Fruit fly (Drosophila melanogaster) whole organism, adult: ENCODE results near the gene Srg3.
A peak's percentile ranks its signal among the peaks of the same experiment; 100 is the strongest.

Experiments
- CG11617 ChIP-seq: fragments of 200-800 bp; sonication (Bioruptor generic); optimal IDR thresholded peaks from 2 replicates; lab custom pipeline; 2017; ENCODE audit warnings: mild to moderate bottlenecking, missing biosample characterization, missing genetic modification reagents, missing genetic modification characterization
- CG12768 ChIP-seq: fragments of 200-800 bp; sonication (Bioruptor generic); optimal IDR thresholded peaks from 2 replicates; lab custom pipeline; 2017; ENCODE audit warnings: missing biosample characterization, missing genetic modification characterization, mild to moderate bottlenecking, moderate library complexity, missing genetic modification reagents
- CG14711 ChIP-seq: fragments of 200-800 bp; sonication (Bioruptor generic); optimal IDR thresholded peaks from 2 replicates; lab custom pipeline; 2018; ENCODE audit warnings: missing biosample characterization, mild to moderate bottlenecking, missing genetic modification characterization, moderate library complexity
- CG1620 ChIP-seq: fragments of 200-800 bp; sonication (Bioruptor generic); optimal IDR thresholded peaks from 2 replicates; lab custom pipeline; 2016; ENCODE audit warnings: missing biosample characterization, missing genetic modification characterization
- CG33017 ChIP-seq: fragments of 200-800 bp; sonication (Bioruptor generic); optimal IDR thresholded peaks from 2 replicates; lab custom pipeline; 2018; ENCODE audit warnings: missing biosample characterization, mild to moderate bottlenecking, missing genetic modification characterization, moderate library complexity
- CG5204 ChIP-seq: fragments of 200-800 bp; sonication (Bioruptor generic); optimal IDR thresholded peaks from 2 replicates; lab custom pipeline; 2016; ENCODE audit warnings: missing biosample characterization, missing genetic modification characterization
- CG7045 ChIP-seq: fragments of 200-800 bp; sonication (Bioruptor generic); optimal IDR thresholded peaks from 2 replicates; lab custom pipeline; 2017; ENCODE audit warnings: missing biosample characterization, mild to moderate bottlenecking, missing genetic modification characterization
- CG7101 ChIP-seq: fragments of 200-800 bp; sonication (Bioruptor generic); optimal IDR thresholded peaks from 2 replicates; lab custom pipeline; 2018; ENCODE audit warnings: missing biosample characterization, mild to moderate bottlenecking, missing genetic modification characterization, moderate library complexity
- Clk ChIP-seq: fragments of 200-800 bp; sonication (Bioruptor generic); optimal IDR thresholded peaks from 2 replicates; lab custom pipeline; 2017; ENCODE audit warnings: missing biosample characterization, missing genetic modification characterization
- Crg-1 ChIP-seq: fragments of 200-800 bp; sonication (Bioruptor generic); optimal IDR thresholded peaks from 2 replicates; lab custom pipeline; 2016; ENCODE audit warnings: missing biosample characterization, missing genetic modification characterization
- Hr96 ChIP-seq: fragments of 200-800 bp; sonication (Bioruptor generic); optimal IDR thresholded peaks from 2 replicates; lab custom pipeline; 2016; ENCODE audit warnings: missing biosample characterization, missing genetic modification characterization
- Mnt ChIP-seq: fragments of 200-800 bp; sonication (Bioruptor generic); optimal IDR thresholded peaks from 2 replicates; lab custom pipeline; 2016; ENCODE audit warnings: missing biosample characterization, mild to moderate bottlenecking, missing genetic modification characterization
- bab1 ChIP-seq: fragments of 200-800 bp; sonication (Bioruptor generic); optimal IDR thresholded peaks from 3 replicates; lab custom pipeline; 2019; ENCODE audit warnings: missing biosample characterization, mild to moderate bottlenecking, missing genetic modification characterization, moderate library complexity
- cic ChIP-seq: fragments of 200-800 bp; sonication (Bioruptor generic); optimal IDR thresholded peaks from 2 replicates; lab custom pipeline; 2017; ENCODE audit warnings: missing biosample characterization, mild to moderate bottlenecking, missing genetic modification characterization, moderate library complexity
- cnc ChIP-seq, 2 experiments: fragments of >200 bp; optimal IDR thresholded peaks; 2 replicates each; lab custom pipeline; 2017
- kay ChIP-seq: fragments of 200-800 bp; sonication (Bioruptor generic); peaks from one replicate; lab custom pipeline; 2016; ENCODE audit warnings: missing biosample characterization, missing genetic modification characterization, borderline replicate concordance
- ovo ChIP-seq: fragments of 200-800 bp; sonication (Bioruptor generic); optimal IDR thresholded peaks from 2 replicates; lab custom pipeline; 2016; ENCODE audit warnings: missing biosample characterization, missing genetic modification characterization
- pad ChIP-seq: fragments of 200-800 bp; sonication (Bioruptor generic); optimal IDR thresholded peaks from 3 replicates; lab custom pipeline; 2017; ENCODE audit warnings: missing biosample characterization, missing genetic modification characterization, mild to moderate bottlenecking, moderate library complexity, missing genetic modification reagents
- tj ChIP-seq: fragments of 200-800 bp; sonication (Bioruptor generic); optimal IDR thresholded peaks from 3 replicates; lab custom pipeline; 2017; ENCODE audit warnings: missing biosample characterization, mild to moderate bottlenecking, missing genetic modification characterization, moderate library complexity
- toe ChIP-seq: fragments of 200-800 bp; sonication (Bioruptor generic); optimal IDR thresholded peaks from 2 replicates; lab custom pipeline; 2016; ENCODE audit warnings: missing biosample characterization, missing genetic modification characterization

The Srg3 gene

DNA sequence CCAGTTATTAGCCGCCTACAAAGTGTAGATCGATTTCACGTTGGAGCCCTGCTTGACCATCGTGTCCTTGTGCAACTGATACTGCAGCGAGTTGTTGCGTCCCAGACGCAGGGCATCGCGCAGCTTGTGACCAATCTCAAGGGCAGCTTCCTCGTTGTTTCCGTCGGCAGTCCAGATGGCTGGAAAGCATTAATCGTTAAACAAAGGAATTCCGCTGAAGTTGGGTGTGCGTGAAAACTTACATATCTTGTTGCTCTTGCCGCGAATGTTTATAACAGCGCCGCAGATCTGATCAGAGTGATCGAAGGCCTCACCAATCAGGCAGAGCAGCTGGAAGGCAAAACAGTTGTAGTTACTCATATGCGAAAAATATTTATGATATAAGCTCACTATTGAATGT, 43.2 kb upstream of the Srg3 start:
- TF ChIP-seq pad (GFP tag; lab: Kevin White, UChicago): no peak
- TF ChIP-seq toe (GFP tag; lab: Kevin White, UChicago): no peak
- TF ChIP-seq Crg-1 (GFP tag; lab: Kevin White, UChicago): no peak
- TF ChIP-seq tj: no peak
- no peak for TF ChIP-seq CG14711 (tag; lab: Kevin White, UChicago)
- TF ChIP-seq CG7101: no peak
- TF ChIP-seq Hr96 (GFP tag; lab: Kevin White, UChicago): no peak
- no peak for TF ChIP-seq CG11617

DNA sequence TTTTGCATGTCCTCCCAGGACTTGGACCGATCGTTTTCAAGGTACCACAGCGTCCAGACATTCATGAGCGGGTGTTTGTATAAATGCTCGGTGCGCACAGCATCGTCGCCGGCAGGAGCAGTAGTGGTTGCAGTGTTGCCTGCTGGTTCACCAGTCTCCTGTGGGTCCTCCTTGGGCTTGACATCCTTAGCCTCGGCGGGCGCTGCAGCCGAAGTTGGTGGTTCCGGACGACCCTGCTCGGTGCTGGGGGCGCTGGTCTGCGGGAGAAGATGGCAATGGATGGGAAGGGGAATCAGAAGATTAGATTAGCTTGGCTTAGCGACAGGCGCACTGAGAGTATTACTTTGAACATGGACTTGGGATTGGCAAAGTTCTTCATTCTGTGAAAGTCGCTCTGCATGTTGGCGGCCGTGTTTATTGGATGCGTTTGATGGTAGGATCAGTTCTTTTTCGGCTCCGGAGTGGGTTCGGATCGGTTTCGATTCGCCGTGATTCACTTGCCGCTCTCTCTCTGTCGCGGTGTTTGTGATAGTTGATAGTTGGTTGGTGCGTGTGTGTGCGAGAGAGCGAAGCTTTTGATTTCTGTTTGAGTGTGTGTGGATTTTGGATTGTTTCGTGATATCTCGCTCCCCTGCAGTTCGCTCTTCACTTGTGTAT, 42.2 kb upstream of the Srg3 start:
- TF ChIP-seq CG14711 (tag; lab: Kevin White, UChicago): no peak
- no peak for TF ChIP-seq Hr96 (GFP tag; lab: Kevin White, UChicago)
- no peak for TF ChIP-seq CG12768
- no peak for TF ChIP-seq kay (GFP tag; lab: Kevin White, UChicago)
- TF ChIP-seq CG7101: no peak
- TF ChIP-seq pad (GFP tag; lab: Kevin White, UChicago): no peak
- TF ChIP-seq tj: no peak
- no peak for TF ChIP-seq toe (GFP tag; lab: Kevin White, UChicago)
- TF ChIP-seq CG11617: no peak
- no peak for TF ChIP-seq CG7045 (GFP tag; lab: Kevin White, UChicago)
- no peak for TF ChIP-seq bab1 (GFP tag; lab: Kevin White, UChicago)
- TF ChIP-seq CG1620 (GFP tag; lab: Kevin White, UChicago): no peak

DNA sequence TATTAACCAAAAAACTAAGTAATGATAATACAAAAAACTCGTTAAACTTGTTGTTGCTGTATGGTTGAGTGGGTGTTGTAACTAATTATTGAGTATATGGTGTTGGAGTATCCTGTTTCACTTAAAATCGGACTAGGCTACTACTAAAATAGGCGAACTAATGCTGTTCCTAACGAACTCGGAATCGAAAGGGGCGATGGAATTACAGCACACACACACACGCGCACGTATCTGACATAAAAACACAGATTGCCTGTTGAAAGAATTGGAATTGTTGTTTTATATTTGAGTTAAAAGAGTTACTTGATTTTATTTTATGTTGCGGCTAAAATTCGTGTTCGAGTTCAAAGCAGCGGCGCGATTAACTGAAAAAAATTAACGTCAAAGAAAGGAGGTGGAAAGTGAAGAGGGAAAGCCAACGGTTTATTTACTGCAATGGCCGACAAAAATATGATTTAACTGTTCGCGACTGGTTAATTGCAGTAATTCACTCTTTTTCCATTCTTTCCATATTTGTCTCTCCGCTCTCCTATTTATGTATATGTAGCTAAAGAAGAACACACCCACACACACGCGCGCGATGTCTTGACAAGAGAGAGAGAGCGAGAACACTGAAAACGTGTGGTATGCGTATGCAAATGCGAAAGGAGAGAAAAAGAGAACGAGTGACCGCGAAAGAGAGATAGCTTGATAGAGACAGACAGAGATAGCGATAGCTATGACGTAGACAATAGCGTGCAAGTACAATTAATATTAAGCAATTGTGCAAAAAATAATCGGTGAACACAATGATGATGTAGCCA, 41.5 kb upstream of the Srg3 start:
- TF ChIP-seq CG33017 (tag; lab: Kevin White, UChicago) (no peak), pad (GFP tag; lab: Kevin White, UChicago) (peak; percentile 87), cic (GFP tag; lab: Kevin White, UChicago) (no peak), cnc (optimal IDR thresholded peaks at IDR 0.05; lab: Kevin White, UChicago) (no peak), Crg-1 (GFP tag; lab: Kevin White, UChicago) (no peak), CG14711 (tag; lab: Kevin White, UChicago) (no peak), CG5204 (no peak), Hr96 (GFP tag; lab: Kevin White, UChicago) (no peak), CG11617 (no peak), ovo (GFP tag; lab: Kevin White, UChicago) (peak; percentile 93), bab1 (GFP tag; lab: Kevin White, UChicago) (no peak), Mnt (GFP tag; lab: Kevin White, UChicago) (no peak), CG7045 (GFP tag; lab: Kevin White, UChicago) (no peak), Clk (no peak), kay (GFP tag; lab: Kevin White, UChicago) (peak; percentile 96), tj (peak; percentile 74), CG7101 (no peak), CG12768 (peak; percentile 13), CG1620 (GFP tag; lab: Kevin White, UChicago) (no peak), toe (GFP tag; lab: Kevin White, UChicago) (no peak)

dm6 chr3L:9402157-9402890, 40.7 kb upstream of the Srg3 start, which contains the start of gene eIF4E1:
Gene eIF4E1 (minus strand): TSS chr3L:9402460.
- TF ChIP-seq Crg-1 (GFP tag; lab: Kevin White, UChicago): no peak
- no peak for TF ChIP-seq CG12768
- peak; percentile 38 for TF ChIP-seq tj
- TF ChIP-seq CG11617: no peak
- TF ChIP-seq Mnt (GFP tag; lab: Kevin White, UChicago): peak; percentile 78
- TF ChIP-seq cic (GFP tag; lab: Kevin White, UChicago): no peak
- no peak for TF ChIP-seq ovo (GFP tag; lab: Kevin White, UChicago)
- TF ChIP-seq CG7101: no peak
- no peak for TF ChIP-seq CG7045 (GFP tag; lab: Kevin White, UChicago)
- no peak for TF ChIP-seq Hr96 (GFP tag; lab: Kevin White, UChicago)
- TF ChIP-seq cnc (optimal IDR thresholded peaks at IDR 0.05; lab: Kevin White, UChicago): no peak
- TF ChIP-seq bab1 (GFP tag; lab: Kevin White, UChicago): peak; percentile 9
- TF ChIP-seq kay (GFP tag; lab: Kevin White, UChicago): peak; percentile 38
- no peak for TF ChIP-seq toe (GFP tag; lab: Kevin White, UChicago)
- no peak for TF ChIP-seq CG5204
- TF ChIP-seq pad (GFP tag; lab: Kevin White, UChicago): no peak
- TF ChIP-seq CG33017 (tag; lab: Kevin White, UChicago): no peak
- TF ChIP-seq CG14711 (tag; lab: Kevin White, UChicago): peak; percentile 87
- TF ChIP-seq Clk: no peak
- no peak for TF ChIP-seq CG1620 (GFP tag; lab: Kevin White, UChicago)

DNA sequence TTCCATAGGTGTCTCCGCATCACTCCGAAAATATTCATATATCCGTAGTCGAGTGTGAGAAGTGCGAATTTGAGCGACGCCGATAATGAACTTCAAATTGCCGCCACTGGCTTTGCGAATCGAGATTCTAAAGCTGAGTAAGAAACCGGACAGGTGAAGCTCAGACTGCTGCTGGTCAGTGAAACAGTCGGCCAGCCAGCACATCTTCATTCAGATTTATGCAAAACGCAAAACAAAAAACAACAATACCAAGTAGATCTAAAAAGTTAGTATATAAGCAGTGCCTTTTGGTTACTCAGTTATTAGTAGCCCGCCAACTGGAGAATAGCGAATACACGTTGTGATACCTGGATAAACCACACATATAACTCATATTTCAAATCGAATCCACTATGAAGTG, 38.5 kb upstream of the Srg3 start, which contains the start of gene Cpr67B:
Gene Cpr67B (plus strand): TSS at position 301 of the 400 bp plus-strand sequence.
- TF ChIP-seq Hr96 (GFP tag; lab: Kevin White, UChicago): no peak
